Fruit fly (Drosophila melanogaster) whole organism: ENCODE results near the gene slpr.

Experiments used
- CG8478 ChIP-seq: fragments of >200 bp; optimal IDR thresholded peaks from 2 replicates; lab custom pipeline; 2018; ENCODE audit warnings: inconsistent platforms
- Dll ChIP-seq: fragments of >200 bp; optimal IDR thresholded peaks from 2 replicates; lab custom pipeline; 2017
- EcR ChIP-seq, 2 experiments: fragments of >200 bp; optimal IDR thresholded peaks; 2 replicates each; lab custom pipeline; 2017; ENCODE audit warnings: missing biosample characterization in 2 of 2, missing genetic modification characterization in 2 of 2, missing genetic modification reagents in 2 of 2
- pan ChIP-seq: fragments of >200 bp; optimal IDR thresholded peaks from 2 replicates; lab custom pipeline; 2017
- psq ChIP-seq: fragments of >200 bp; optimal IDR thresholded peaks from 2 replicates; lab custom pipeline; 2017
- usp ChIP-seq: fragments of >200 bp; optimal IDR thresholded peaks from 2 replicates; lab custom pipeline; 2017; ENCODE audit warnings: missing biosample characterization, missing genetic modification characterization, mixed read lengths

DNA sequence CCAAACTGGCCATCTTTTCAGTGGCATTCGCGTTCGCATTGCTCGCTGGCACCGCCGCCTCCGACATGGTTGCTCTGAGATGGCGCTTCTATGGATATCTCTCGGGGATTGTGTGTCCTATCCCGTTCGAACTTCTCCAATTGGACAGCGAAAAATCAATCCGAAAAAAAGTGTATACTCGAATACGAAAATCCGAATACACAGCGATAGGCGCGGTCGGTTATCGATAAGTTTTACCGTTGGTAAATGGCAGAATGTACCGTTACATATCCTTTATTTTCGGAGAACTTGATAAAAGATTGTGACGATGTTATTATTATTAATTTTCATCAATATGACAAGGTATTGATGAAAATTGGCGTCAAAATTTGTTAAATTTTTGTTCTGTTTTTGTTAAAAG, 24.9 kb downstream of the slpr start, which contains the start of gene Gbeta5:
- no peak for TF ChIP-seq pan (lab: Kevin White, UChicago)
- TF ChIP-seq Dll (lab: Kevin White, UChicago), result no peak
- TF ChIP-seq usp, result no peak
- TF ChIP-seq psq (lab: Kevin White, UChicago), result no peak
- no peak for TF ChIP-seq EcR (GFP tag; optimal IDR thresholded peaks at IDR 0.05; lab: Kevin White, UChicago)
- TF ChIP-seq CG8478 (lab: Kevin White, UChicago), result no peak
